Worm (Caenorhabditis elegans) whole organism, midembryonic: ENCODE results near the gene Y19D10B.8.

Source experiments
- klf-2 ChIP-seq: fragments of 200-800 bp; sonication (Bioruptor generic); conservative IDR thresholded peaks from 2 replicates; pipeline ENCODE4 v1.3.6; 2022; ENCODE audit warnings: missing genetic modification reagents, missing genetic modification characterization, missing compliant biosample characterization
- tab-1 ChIP-seq: fragments of 200-800 bp; sonication (Bioruptor generic); IDR thresholded peaks from 2 replicates; pipeline ENCODE4 v1.3.6; 2022; ENCODE audit warnings: missing genetic modification characterization, missing compliant biosample characterization
- ztf-23 ChIP-seq: fragments of 200-800 bp; sonication (Bioruptor generic); IDR thresholded peaks from 2 replicates; pipeline ENCODE4 v1.3.6; 2022; ENCODE audit warnings: missing genetic modification reagents, missing genetic modification characterization, missing compliant biosample characterization

ce11 chrV:2250126-2250590, 50.6 kb downstream of the Y19D10B.8 start, which contains the start of gene cyp-33C7:
- no peak for TF ChIP-seq klf-2
- TF ChIP-seq tab-1 (GFP tag; lab: Robert Waterston, UW), result no peak
- no peak for TF ChIP-seq ztf-23 (GFP tag; lab: Robert Waterston, UW)
